Worm (Caenorhabditis elegans): ENCODE results near the gene mxl-1.

Gene mxl-1

DNA sequence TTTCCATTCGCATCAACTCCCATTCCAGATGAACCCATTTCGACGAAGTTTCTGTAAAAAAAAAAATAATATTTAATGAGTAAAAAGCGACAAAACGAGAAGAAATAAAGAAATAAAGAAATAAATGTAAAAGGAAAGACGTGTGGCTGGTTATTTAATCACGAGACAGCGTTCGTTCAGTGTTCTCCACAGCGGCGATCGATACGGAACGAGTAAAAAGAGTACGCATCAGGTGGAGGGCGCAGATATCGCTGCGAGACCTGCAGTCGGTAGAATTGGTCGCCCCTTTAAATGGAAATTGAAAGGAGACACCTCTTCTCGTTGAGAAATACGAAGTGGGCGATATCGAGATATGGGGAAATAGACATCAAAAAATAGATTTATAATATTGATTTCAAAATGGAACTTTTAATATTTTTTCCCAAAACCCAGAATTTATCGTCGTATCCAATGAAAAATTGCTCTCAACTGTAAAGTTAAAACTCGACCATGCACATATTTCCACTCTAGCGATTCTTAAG is 15.9 kb upstream of the mxl-1 start, which contains the start of gene pqn-70:
pqn-70 (minus strand) TSS at position 51 of the 521 bp plus-strand sequence.
- no peak for TF ChIP-seq mml-1 (tag; optimal IDR thresholded peaks at IDR 0.05)
- peak; percentile 89 for TF ChIP-seq pha-4 (tag; optimal IDR thresholded peaks at IDR 0.05)
- peak; percentile 67 for TF ChIP-seq elt-2 (tag; optimal IDR thresholded peaks at IDR 0.05)
- peak; percentile 45 for TF ChIP-seq tbx-2 (tag; optimal IDR thresholded peaks at IDR 0.05)
- TF ChIP-seq nhr-67 (tag; optimal IDR thresholded peaks at IDR 0.05): no peak
- peak; percentile 89 for TF ChIP-seq lin-39 (tag; optimal IDR thresholded peaks at IDR 0.05)
- no peak for TF ChIP-seq elt-1 (tag; optimal IDR thresholded peaks at IDR 0.05)
- TF ChIP-seq zag-1 (tag; optimal IDR thresholded peaks at IDR 0.05): no peak
- TF ChIP-seq egl-5 (tag; optimal IDR thresholded peaks at IDR 0.05): peak; percentile 77
- TF ChIP-seq fkh-10 (GFP tag; optimal IDR thresholded peaks at IDR 0.05): peak; percentile 29
- TF ChIP-seq nfya-1 (tag; optimal IDR thresholded peaks at IDR 0.05; ENCODE audit: insufficient read depth): peak; percentile 93
- TF ChIP-seq mdl-1 (tag; optimal IDR thresholded peaks at IDR 0.05): peak; percentile 19
- peak; percentile 81 for TF ChIP-seq lin-15B (tag; optimal IDR thresholded peaks at IDR 0.05)
- TF ChIP-seq fos-1 (tag; optimal IDR thresholded peaks at IDR 0.05): no peak
- TF ChIP-seq eor-1 (tag; optimal IDR thresholded peaks at IDR 0.05): no peak
- TF ChIP-seq elt-3 (tag; optimal IDR thresholded peaks at IDR 0.05): no peak
- peak; percentile 87 for TF ChIP-seq snpc-4 (tag; optimal IDR thresholded peaks at IDR 0.05)
- no peak for TF ChIP-seq nhr-12 (tag; optimal IDR thresholded peaks at IDR 0.05)
- no peak for TF ChIP-seq ceh-9 (tag; optimal IDR thresholded peaks at IDR 0.05)
- TF ChIP-seq nhr-23 (tag; optimal IDR thresholded peaks at IDR 0.05): peak; percentile 89
- TF ChIP-seq ztf-11 (tag; optimal IDR thresholded peaks at IDR 0.05): no peak
- TF ChIP-seq egl-27 (tag; optimal IDR thresholded peaks at IDR 0.05): peak; percentile 19
- peak; percentile 51 for TF ChIP-seq pqm-1 (tag; optimal IDR thresholded peaks at IDR 0.05)
- no peak for TF ChIP-seq ZK546.5 (tag; optimal IDR thresholded peaks at IDR 0.05)
- no peak for TF ChIP-seq nhr-28 (tag; optimal IDR thresholded peaks at IDR 0.05)
- no peak for TF ChIP-seq daf-12 (tag; optimal IDR thresholded peaks at IDR 0.05)
- TF ChIP-seq skn-1 (tag; optimal IDR thresholded peaks at IDR 0.05): peak; percentile 51
- peak; percentile 75 for TF ChIP-seq nhr-43 (tag; optimal IDR thresholded peaks at IDR 0.05; ENCODE audit: poor library complexity, severe bottlenecking)
- TF ChIP-seq nhr-25 (tag; optimal IDR thresholded peaks at IDR 0.05): peak; percentile 86
- TF ChIP-seq fkh-2 (tag; optimal IDR thresholded peaks at IDR 0.05): no peak
- TF ChIP-seq aly-2 (tag; optimal IDR thresholded peaks at IDR 0.05): no peak
- TF ChIP-seq nhr-76 (tag; optimal IDR thresholded peaks at IDR 0.05): no peak
- no peak for TF ChIP-seq sea-2 (GFP tag; optimal IDR thresholded peaks at IDR 0.05)
- peak; percentile 63 for TF ChIP-seq ama-1 (optimal IDR thresholded peaks at IDR 0.05)
- TF ChIP-seq jun-1 (tag; optimal IDR thresholded peaks at IDR 0.05): peak; percentile 66
- TF ChIP-seq unc-62 (GFP tag; optimal IDR thresholded peaks at IDR 0.05): no peak
- TF ChIP-seq ceh-28 (tag; optimal IDR thresholded peaks at IDR 0.05): peak; percentile 94
- no peak for TF ChIP-seq nhr-11 (tag; optimal IDR thresholded peaks at IDR 0.05)
- TF ChIP-seq R02D3.7 (tag; optimal IDR thresholded peaks at IDR 0.05): peak; percentile 53
- TF ChIP-seq ceh-82 (tag; optimal IDR thresholded peaks at IDR 0.05): peak; percentile 73
- no peak for TF ChIP-seq nhr-77 (tag; optimal IDR thresholded peaks at IDR 0.05)
- TF ChIP-seq ztf-4 (tag; optimal IDR thresholded peaks at IDR 0.05): peak; percentile 55
- TF ChIP-seq unc-39 (tag; optimal IDR thresholded peaks at IDR 0.05): no peak
- TF ChIP-seq lsy-12 (tag; optimal IDR thresholded peaks at IDR 0.05): peak; percentile 85
- TF ChIP-seq nhr-237 (tag; optimal IDR thresholded peaks at IDR 0.05): no peak
- TF ChIP-seq ceh-16 (tag; optimal IDR thresholded peaks at IDR 0.05): no peak
- TF ChIP-seq hmg-11 (tag; optimal IDR thresholded peaks at IDR 0.05): peak; percentile 91

All from whole organism, L3 larva.